Fruit fly (Drosophila melanogaster) whole organism, prepupa: ENCODE data around the gene mRpL35.
A peak's percentile ranks its signal among the peaks of the same experiment; 100 is the strongest.

Experiments
- CG32006 ChIP-seq: fragments of 200-800 bp; sonication (Bioruptor generic); optimal IDR thresholded peaks from 3 replicates; lab custom pipeline; 2017; ENCODE audit warnings: missing biosample characterization, mild to moderate bottlenecking, missing genetic modification characterization
- CG6276 ChIP-seq: fragments of 200-800 bp; sonication (Bioruptor generic); optimal IDR thresholded peaks from 2 replicates; lab custom pipeline; 2017; ENCODE audit warnings: missing biosample characterization, mild to moderate bottlenecking, missing genetic modification characterization
- Eip78C ChIP-seq: fragments of 200-800 bp; sonication (Bioruptor generic); peaks from one replicate; lab custom pipeline; 2016; ENCODE audit warnings: missing biosample characterization, missing genetic modification characterization
- Ets96B ChIP-seq: fragments of 200-800 bp; optimal IDR thresholded peaks from 2 replicates; lab custom pipeline; 2019; ENCODE audit warnings: missing biosample characterization, mild to moderate bottlenecking, missing genetic modification characterization, moderate library complexity
- Gug ChIP-seq: fragments of 200-800 bp; sonication (Bioruptor generic); IDR thresholded peaks from 2 replicates; pipeline ENCODE4 v1.3.6; 2022; ENCODE audit warnings: missing biosample characterization, missing genetic modification characterization
- Hr38 ChIP-seq: sonication (Bioruptor generic); optimal IDR thresholded peaks from 2 replicates; lab custom pipeline; 2016; ENCODE audit warnings: missing biosample characterization, missing genetic modification characterization
- Lpt ChIP-seq: fragments of 200-800 bp; sonication (Bioruptor generic); optimal IDR thresholded peaks from 3 replicates; lab custom pipeline; 2016; ENCODE audit warnings: missing biosample characterization, missing genetic modification characterization
- cyc ChIP-seq: fragments of 200-800 bp; sonication (Bioruptor generic); optimal IDR thresholded peaks from 3 replicates; lab custom pipeline; 2016; ENCODE audit warnings: missing biosample characterization, missing genetic modification characterization
- dac ChIP-seq: fragments of 200-800 bp; sonication (Bioruptor generic); optimal IDR thresholded peaks from 2 replicates; lab custom pipeline; 2017; ENCODE audit warnings: missing biosample characterization, mild to moderate bottlenecking, missing genetic modification characterization
- pdm3 ChIP-seq: fragments of 200-800 bp; sonication (Bioruptor generic); optimal IDR thresholded peaks from 3 replicates; lab custom pipeline; 2016; ENCODE audit warnings: missing biosample characterization, missing genetic modification characterization
- spab ChIP-seq: fragments of 200-800 bp; sonication (Bioruptor generic); optimal IDR thresholded peaks from 2 replicates; lab custom pipeline; 2017; ENCODE audit warnings: missing biosample characterization, mild to moderate bottlenecking, missing genetic modification characterization, missing genetic modification reagents

- TF ChIP-seq CG6276 (GFP tag; lab: Kevin White, UChicago) (peak; percentile 66), Eip78C (peak; percentile 85), Hr38 (no peak), Ets96B (tag; lab: Kevin White, UChicago) (peak; percentile 55), Lpt (GFP tag; lab: Kevin White, UChicago) (peak; percentile 65), pdm3 (GFP tag; lab: Kevin White, UChicago) (peak; percentile 51), cyc (GFP tag; lab: Kevin White, UChicago) (peak; percentile 5), CG32006 (GFP tag; lab: Kevin White, UChicago) (peak; percentile 83), dac (GFP tag; lab: Kevin White, UChicago) (peak; percentile 39), Gug (GFP tag; lab: Robert Waterston, UW) (peak; percentile 68), spab (GFP tag; lab: Kevin White, UChicago) (peak; percentile 41)
These were observed 25.9 kb downstream of the mRpL35 start for dm6 chr3R:22049134-22049796.
